In the genomic region with DNA sequence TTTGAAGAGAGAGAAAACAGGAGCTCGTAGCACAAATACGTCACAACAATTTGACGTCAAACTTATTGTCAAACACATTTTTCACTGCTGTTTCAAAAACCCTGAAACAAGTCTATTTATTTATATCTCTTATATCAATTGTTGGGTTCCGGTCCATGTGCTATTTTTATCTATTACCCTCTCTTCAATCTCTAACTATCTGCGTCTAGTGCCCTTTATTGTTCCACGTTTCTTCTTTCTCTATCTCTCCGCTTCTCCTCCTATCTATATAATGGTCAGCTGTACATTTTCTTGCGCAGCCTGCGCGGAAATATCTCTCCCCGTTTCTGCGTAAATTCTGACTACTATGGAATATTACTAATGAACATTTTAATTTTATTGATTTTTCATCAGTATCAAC, we compare ENCODE assay signal across 1 worm cellular context.
TF ChIP-seq lines count a peak whose summit lies in the region.

No protein-coding gene starts in this region.

TF ChIP-seq in whole organism, L1 larva, 84 proteins besides CTCF, POLR2A, EP300 and RAD21 (continued from another document):
- TF ChIP-seq elt-3 (tag; optimal IDR thresholded peaks at IDR 0.05; lab: Kevin White, UChicago) (peak in 2 of 6 experiments; percentile 39 to 59), ztf-4 (tag; optimal IDR thresholded peaks at IDR 0.05; lab: Kevin White, UChicago) (no peak), sptf-1 (tag; optimal IDR thresholded peaks at IDR 0.05; lab: Kevin White, UChicago) (no peak), pag-3 (tag; optimal IDR thresholded peaks at IDR 0.05; lab: Kevin White, UChicago; ENCODE audit: borderline replicate concordance, insufficient read depth) (no peak), ets-5 (GFP tag; IDR thresholded peaks at IDR 0.05; lab: Robert Waterston, UW) (no peak), nhr-11 (tag; optimal IDR thresholded peaks at IDR 0.05; lab: Kevin White, UChicago) (no peak), ceh-8 (GFP tag; optimal IDR thresholded peaks at IDR 0.05; lab: Kevin White, UChicago) (no peak), zag-1 (tag; optimal IDR thresholded peaks at IDR 0.05; lab: Kevin White, UChicago) (no peak), lin-13 (GFP tag; optimal IDR thresholded peaks at IDR 0.05; lab: Kevin White, UChicago) (no peak), nhr-84 (tag; optimal IDR thresholded peaks at IDR 0.05; lab: Kevin White, UChicago) (no peak), C16A3.4 (tag; optimal IDR thresholded peaks at IDR 0.05; lab: Kevin White, UChicago) (no peak), F16B12.6 (tag; optimal IDR thresholded peaks at IDR 0.05; lab: Kevin White, UChicago) (no peak), snu-23 (GFP tag; optimal IDR thresholded peaks at IDR 0.05; lab: Kevin White, UChicago) (peak; percentile 68), nhr-47 (tag; optimal IDR thresholded peaks at IDR 0.05; lab: Kevin White, UChicago) (peak; percentile 52), ceh-88 (GFP tag; IDR thresholded peaks at IDR 0.05; lab: Robert Waterston, UW) (no peak), swsn-7 (tag; optimal IDR thresholded peaks at IDR 0.05; lab: Kevin White, UChicago) (peak; percentile 41), nhr-76 (tag; optimal IDR thresholded peaks at IDR 0.05; lab: Kevin White, UChicago) (no peak), egl-13 (tag; optimal IDR thresholded peaks at IDR 0.05; lab: Kevin White, UChicago) (peak; percentile 47), mab-9 (GFP tag; IDR thresholded peaks at IDR 0.05; lab: Robert Waterston, UW) (no peak), lin-35 (GFP tag; optimal IDR thresholded peaks at IDR 0.05; lab: Kevin White, UChicago) (peak; percentile 24 to 56), lin-15B (tag; optimal IDR thresholded peaks at IDR 0.05; lab: Kevin White, UChicago) (no peak), jun-1 (tag; optimal IDR thresholded peaks at IDR 0.05; lab: Kevin White, UChicago) (peak; percentile 27), tlp-1 (tag; optimal IDR thresholded peaks at IDR 0.05; lab: Kevin White, UChicago) (no peak), nhr-237 (tag; optimal IDR thresholded peaks at IDR 0.05; lab: Kevin White, UChicago) (no peak), nhr-90 (tag; optimal IDR thresholded peaks at IDR 0.05; lab: Kevin White, UChicago; ENCODE audit: poor library complexity) (peak; percentile 12), hlh-17 (GFP tag; optimal IDR thresholded peaks at IDR 0.05; lab: Kevin White, UChicago; ENCODE audit: borderline replicate concordance) (no peak), lin-14 (GFP tag; optimal IDR thresholded peaks at IDR 0.05; lab: Kevin White, UChicago) (peak; percentile 88), efl-3 (GFP tag; optimal IDR thresholded peaks at IDR 0.05; lab: Kevin White, UChicago) (no peak), hlh-4 (tag; optimal IDR thresholded peaks at IDR 0.05; lab: Kevin White, UChicago) (no peak), lsy-2 (tag; optimal IDR thresholded peaks at IDR 0.05; lab: Kevin White, UChicago) (peak; percentile 37 to 67), unc-98 (GFP tag; IDR thresholded peaks at IDR 0.05; lab: Robert Waterston, UW) (no peak), efl-1 (optimal IDR thresholded peaks at IDR 0.05; lab: Kevin White, UChicago) (peak; percentile 56 to 62), efl-1 (GFP tag; optimal IDR thresholded peaks at IDR 0.05 in 1 of 2; lab: Kevin White, UChicago) (peak; percentile 32 to 49), fkh-8 (tag; optimal IDR thresholded peaks at IDR 0.05; lab: Kevin White, UChicago) (peak; percentile 35), nhr-71 (tag; optimal IDR thresholded peaks at IDR 0.05; lab: Kevin White, UChicago) (peak; percentile 77), mep-1 (tag; optimal IDR thresholded peaks at IDR 0.05; lab: Kevin White, UChicago) (peak; percentile 57), dpl-1 (GFP tag; optimal IDR thresholded peaks at IDR 0.05; lab: Kevin White, UChicago) (peak; percentile 24 to 43 (median 31)), Y116A8C.19 (tag; optimal IDR thresholded peaks at IDR 0.05; lab: Kevin White, UChicago; ENCODE audit: borderline replicate concordance) (no peak), rnt-1 (tag; optimal IDR thresholded peaks at IDR 0.05; lab: Kevin White, UChicago) (peak; percentile 54), C04F5.9 (tag; optimal IDR thresholded peaks at IDR 0.05; lab: Kevin White, UChicago) (no peak), nhr-19 (GFP tag; conservative IDR thresholded peaks at IDR 0.05; lab: Robert Waterston, UW) (peak; percentile 56), ztf-11 (tag; optimal IDR thresholded peaks at IDR 0.05; lab: Kevin White, UChicago) (no peak), lin-39 (tag; optimal IDR thresholded peaks at IDR 0.05; lab: Kevin White, UChicago) (no peak), sox-4 (tag; optimal IDR thresholded peaks at IDR 0.05; lab: Kevin White, UChicago) (no peak), fkh-10 (GFP tag; optimal IDR thresholded peaks at IDR 0.05; lab: Kevin White, UChicago) (no peak), aha-1 (tag; optimal IDR thresholded peaks at IDR 0.05; lab: Kevin White, UChicago) (no peak), nhr-12 (tag; optimal IDR thresholded peaks at IDR 0.05; lab: Kevin White, UChicago) (no peak), ama-1 (optimal IDR thresholded peaks at IDR 0.05; lab: Kevin White, UChicago) (no peak), egl-27 (tag; optimal IDR thresholded peaks at IDR 0.05; lab: Kevin White, UChicago) (no peak), isw-1 (GFP tag; IDR thresholded peaks at IDR 0.05; lab: Robert Waterston, UW) (peak; percentile 19; the same call in 1 of the 2 replicates), nhr-85 (tag; lab: Kevin White, UChicago) (peak; percentile 78), pax-3 (tag; optimal IDR thresholded peaks at IDR 0.05; lab: Kevin White, UChicago) (no peak), nhr-20 (tag; optimal IDR thresholded peaks at IDR 0.05; lab: Kevin White, UChicago) (peak; percentile 66), dsc-1 (tag; optimal IDR thresholded peaks at IDR 0.05; lab: Kevin White, UChicago) (peak; percentile 1), xbp-1 (tag; optimal IDR thresholded peaks at IDR 0.05; lab: Kevin White, UChicago) (peak; percentile 47), mdl-1 (tag; optimal IDR thresholded peaks at IDR 0.05; lab: Kevin White, UChicago) (peak in 1 of 2 experiments; percentile 27), pqm-1 (tag; optimal IDR thresholded peaks at IDR 0.05; lab: Kevin White, UChicago) (no peak), grh-1 (GFP tag; IDR thresholded peaks at IDR 0.05; lab: Robert Waterston, UW) (0 out of 2 replicates have a peak, but pooled peaks have one; percentile 26), fos-1 (tag; optimal IDR thresholded peaks at IDR 0.05; lab: Kevin White, UChicago) (peak; percentile 17), unc-62 (GFP tag; optimal IDR thresholded peaks at IDR 0.05; lab: Kevin White, UChicago) (no peak), skn-1 (tag; optimal IDR thresholded peaks at IDR 0.05; lab: Kevin White, UChicago) (peak; percentile 59), zip-4 (GFP tag; optimal IDR thresholded peaks at IDR 0.05; lab: Kevin White, UChicago) (no peak), blmp-1 (tag; optimal IDR thresholded peaks at IDR 0.05; lab: Kevin White, UChicago) (peak; percentile 45), tbx-2 (tag; optimal IDR thresholded peaks at IDR 0.05; lab: Kevin White, UChicago) (peak; percentile 55), unc-86 (tag; optimal IDR thresholded peaks at IDR 0.05; lab: Kevin White, UChicago) (peak; percentile 23), mef-2 (tag; optimal IDR thresholded peaks at IDR 0.05; lab: Kevin White, UChicago) (peak; percentile 92), aly-2 (tag; optimal IDR thresholded peaks at IDR 0.05; lab: Kevin White, UChicago) (no peak), ceh-90 (tag; optimal IDR thresholded peaks at IDR 0.05; lab: Kevin White, UChicago) (no peak)
